Worm (Caenorhabditis elegans) whole organism, early embryonic: ENCODE measurements around the gene Y40H4A.2.

ENCODE experiments used
- B0310.2 ChIP-seq: sonication (generic microtip); optimal IDR thresholded peaks from 2 replicates; lab custom pipeline; 2016; ENCODE audit warnings: mild to moderate bottlenecking, missing genetic modification characterization, missing compliant biosample characterization
- F13C5.2 ChIP-seq: sonication (generic microtip); optimal IDR thresholded peaks from 2 replicates; lab custom pipeline; 2017; ENCODE audit warnings: mild to moderate bottlenecking, missing genetic modification characterization, inconsistent platforms, missing compliant biosample characterization
- aly-1 ChIP-seq: sonication (generic microtip); optimal IDR thresholded peaks from 2 replicates; lab custom pipeline; 2016; ENCODE audit warnings: missing genetic modification characterization, missing compliant biosample characterization
- ama-1 ChIP-seq: fragments of 150-350 bp; optimal IDR thresholded peaks from 2 replicates; lab custom pipeline; 2014
- ceh-13 ChIP-seq: fragments of 200-800 bp; sonication (Bioruptor generic); optimal IDR thresholded peaks from 2 replicates; lab custom pipeline; 2018; ENCODE audit warnings: mild to moderate bottlenecking, missing genetic modification characterization, missing compliant biosample characterization
- ceh-36 ChIP-seq: sonication (generic microtip); optimal IDR thresholded peaks from 2 replicates; lab custom pipeline; 2016; ENCODE audit warnings: missing genetic modification characterization, inconsistent platforms, missing compliant biosample characterization
- ets-7 ChIP-seq: sonication (generic microtip); optimal IDR thresholded peaks from 2 replicates; lab custom pipeline; 2016; ENCODE audit warnings: missing genotype, missing genetic modification characterization, missing compliant biosample characterization
- flt-1 ChIP-seq: fragments of 200-800 bp; sonication (Bioruptor generic); IDR thresholded peaks from 2 replicates; pipeline ENCODE4 v1.3.6; 2022; ENCODE audit warnings: missing genetic modification characterization, missing compliant biosample characterization
- hmbx-1 ChIP-seq: sonication (generic microtip); optimal IDR thresholded peaks from 2 replicates; lab custom pipeline; 2016; ENCODE audit warnings: mild to moderate bottlenecking, missing genetic modification characterization, missing compliant biosample characterization
- hmg-4 ChIP-seq: fragments of 200-800 bp; sonication (Bioruptor generic); optimal IDR thresholded peaks from 2 replicates; lab custom pipeline; 2018; ENCODE audit warnings: mild to moderate bottlenecking, missing genetic modification characterization, missing compliant biosample characterization
- hnd-1 ChIP-seq: sonication (generic microtip); optimal IDR thresholded peaks from 2 replicates; lab custom pipeline; 2016; ENCODE audit warnings: missing genetic modification characterization, missing compliant biosample characterization
- pes-1 ChIP-seq: fragments of 200-800 bp; sonication (Bioruptor generic); IDR thresholded peaks from 2 replicates; pipeline ENCODE4 v1.3.6; 2022; ENCODE audit warnings: missing genetic modification reagents, missing genetic modification characterization, missing compliant biosample characterization
- scrt-1 ChIP-seq: fragments of 200-800 bp; sonication (Bioruptor generic); IDR thresholded peaks from 2 replicates; pipeline ENCODE4 v1.3.6; 2022; ENCODE audit warnings: missing genetic modification characterization, missing compliant biosample characterization
- sea-1 ChIP-seq: fragments of 200-800 bp; sonication (Bioruptor generic); conservative IDR thresholded peaks from 2 replicates; pipeline ENCODE4 v1.3.6; 2022; ENCODE audit warnings: missing genetic modification characterization, missing compliant biosample characterization
- tbx-11 ChIP-seq: fragments of 200-800 bp; sonication (Bioruptor generic); IDR thresholded peaks from 2 replicates; pipeline ENCODE4 v1.3.6; 2022; ENCODE audit warnings: missing genetic modification characterization, missing compliant biosample characterization
- tbx-37 ChIP-seq: fragments of 200-800 bp; sonication (Bioruptor generic); conservative IDR thresholded peaks from 2 replicates; pipeline ENCODE4 v1.3.6; 2022; ENCODE audit warnings: missing genetic modification reagents, missing genetic modification characterization, missing compliant biosample characterization
- tra-4 ChIP-seq: sonication (generic microtip); optimal IDR thresholded peaks from 2 replicates; lab custom pipeline; 2017; ENCODE audit warnings: missing genetic modification characterization, missing compliant biosample characterization

Y40H4A.2 gene

ce11 chrV:14594943-14595342, 9.7 kb upstream of the Y40H4A.2 start:
- TF ChIP-seq ceh-13 (GFP tag; lab: Kevin White, UChicago) (no peak), tra-4 (tag; lab: Kevin White, UChicago) (no peak), B0310.2 (tag; lab: Kevin White, UChicago) (no peak), ceh-36 (tag; lab: Kevin White, UChicago) (no peak), sea-1 (no peak), tbx-11 (GFP tag; lab: Robert Waterston, UW) (no peak), aly-1 (tag; lab: Kevin White, UChicago) (no peak), hmbx-1 (tag; lab: Kevin White, UChicago) (no peak), hmg-4 (GFP tag; lab: Kevin White, UChicago) (no peak)

ce11 chrV:14594103-14594502, 8.9 kb upstream of the Y40H4A.2 start:
- TF ChIP-seq ets-7 (tag; lab: Kevin White, UChicago) (no peak), flt-1 (GFP tag; lab: Robert Waterston, UW) (no peak), tbx-37 (GFP tag; lab: Robert Waterston, UW) (no peak), hmg-4 (GFP tag; lab: Kevin White, UChicago) (no peak)

- TF ChIP-seq tbx-11 (GFP tag; lab: Robert Waterston, UW) (no peak), scrt-1 (GFP tag; lab: Robert Waterston, UW) (no peak), ceh-36 (tag; lab: Kevin White, UChicago) (no peak), flt-1 (GFP tag; lab: Robert Waterston, UW) (no peak), tbx-37 (GFP tag; lab: Robert Waterston, UW) (no peak), B0310.2 (tag; lab: Kevin White, UChicago) (no peak), ama-1 (lab: Kevin White, UChicago) (no peak), sea-1 (no peak), pes-1 (GFP tag; lab: Robert Waterston, UW) (no peak), F13C5.2 (tag; lab: Kevin White, UChicago) (no peak), ceh-13 (GFP tag; lab: Kevin White, UChicago) (no peak), hmg-4 (GFP tag; lab: Kevin White, UChicago) (no peak), hnd-1 (tag; lab: Kevin White, UChicago) (no peak)
Measured at ce11 chrV:14579619-14580018, 5.6 kb downstream of the Y40H4A.2 start, which contains the start of gene gar-3. gar-3 (minus strand) TSS chrV:14579719.

ce11 chrV:14576745-14577373, 8.4 kb downstream of the Y40H4A.2 start:
- TF ChIP-seq aly-1 (tag; lab: Kevin White, UChicago) (no peak), ets-7 (tag; lab: Kevin White, UChicago) (no peak), ama-1 (lab: Kevin White, UChicago) (no peak), tbx-11 (GFP tag; lab: Robert Waterston, UW) (no peak), flt-1 (GFP tag; lab: Robert Waterston, UW) (no peak), F13C5.2 (tag; lab: Kevin White, UChicago) (no peak), hnd-1 (tag; lab: Kevin White, UChicago) (no peak), tra-4 (tag; lab: Kevin White, UChicago) (no peak)

- TF ChIP-seq aly-1 (tag; lab: Kevin White, UChicago) (no peak), tbx-37 (GFP tag; lab: Robert Waterston, UW) (no peak), ceh-36 (tag; lab: Kevin White, UChicago) (no peak), scrt-1 (GFP tag; lab: Robert Waterston, UW) (no peak), tra-4 (tag; lab: Kevin White, UChicago) (no peak), ceh-13 (GFP tag; lab: Kevin White, UChicago) (no peak), flt-1 (GFP tag; lab: Robert Waterston, UW) (no peak), hmg-4 (GFP tag; lab: Kevin White, UChicago) (no peak), hnd-1 (tag; lab: Kevin White, UChicago) (no peak), sea-1 (no peak), ets-7 (tag; lab: Kevin White, UChicago) (no peak), B0310.2 (tag; lab: Kevin White, UChicago) (no peak), hmbx-1 (tag; lab: Kevin White, UChicago) (no peak), tbx-11 (GFP tag; lab: Robert Waterston, UW) (no peak), F13C5.2 (tag; lab: Kevin White, UChicago) (no peak), ama-1 (lab: Kevin White, UChicago) (no peak), pes-1 (GFP tag; lab: Robert Waterston, UW) (no peak)
Measured at ce11 chrV:14562589-14562988, 22.7 kb downstream of the Y40H4A.2 start, which contains the start of gene C53A5.11. C53A5.11 (plus strand) TSS chrV:14562889.

- TF ChIP-seq ama-1 (lab: Kevin White, UChicago) (no peak), tra-4 (tag; lab: Kevin White, UChicago) (no peak), hnd-1 (tag; lab: Kevin White, UChicago) (no peak), scrt-1 (GFP tag; lab: Robert Waterston, UW) (no peak), F13C5.2 (tag; lab: Kevin White, UChicago) (no peak), ceh-36 (tag; lab: Kevin White, UChicago) (no peak), tbx-37 (GFP tag; lab: Robert Waterston, UW) (no peak), aly-1 (tag; lab: Kevin White, UChicago) (no peak), B0310.2 (tag; lab: Kevin White, UChicago) (no peak), ceh-13 (GFP tag; lab: Kevin White, UChicago) (no peak), hmbx-1 (tag; lab: Kevin White, UChicago) (no peak), hmg-4 (GFP tag; lab: Kevin White, UChicago) (no peak), flt-1 (GFP tag; lab: Robert Waterston, UW) (no peak)
Measured at ce11 chrV:14559312-14559711, 25.9 kb downstream of the Y40H4A.2 start, which contains the start of gene srt-32. srt-32 (plus strand) TSS chrV:14559612.

ce11 chrV:14558757-14559156, 26.5 kb downstream of the Y40H4A.2 start, which contains the start of gene C53A5.9:
C53A5.9 (minus strand) TSS chrV:14558857.
- TF ChIP-seq sea-1 (no peak), B0310.2 (tag; lab: Kevin White, UChicago) (no peak), aly-1 (tag; lab: Kevin White, UChicago) (no peak), hnd-1 (tag; lab: Kevin White, UChicago) (no peak), tbx-11 (GFP tag; lab: Robert Waterston, UW) (no peak)
